Worm (Caenorhabditis elegans) whole organism, L4 larva: ENCODE measurements around the gene flp-8.

Experiments
- ZK546.5 ChIP-seq, 2 experiments: sonication (generic microtip); optimal IDR thresholded peaks; 2 replicates each; lab custom pipeline; 2017; ENCODE audit warnings: missing biosample characterization in 2 of 2, missing genetic modification characterization in 2 of 2
- ces-1 ChIP-seq: fragments of 150-350 bp; sonication (generic microtip); optimal IDR thresholded peaks from 4 replicates; lab custom pipeline; 2014; ENCODE audit warnings: missing biosample characterization, missing genetic modification reagents, missing genetic modification characterization
- daf-12 ChIP-seq: fragments of 150-350 bp; optimal IDR thresholded peaks from 2 replicates; lab custom pipeline; 2014; ENCODE audit warnings: missing biosample characterization, missing genetic modification reagents, missing genetic modification characterization
- lin-39 ChIP-seq: fragments of 150-350 bp; optimal IDR thresholded peaks from 2 replicates; lab custom pipeline; 2014; ENCODE audit warnings: missing biosample characterization, missing genetic modification reagents, missing genetic modification characterization
- nhr-237 ChIP-seq: sonication (generic microtip); optimal IDR thresholded peaks from 2 replicates; lab custom pipeline; 2017; ENCODE audit warnings: missing biosample characterization, missing genetic modification characterization
- nhr-28 ChIP-seq: fragments of 150-350 bp; optimal IDR thresholded peaks from 2 replicates; lab custom pipeline; 2014; ENCODE audit warnings: missing biosample characterization, missing genetic modification characterization
- nhr-77 ChIP-seq: fragments of 150-350 bp; optimal IDR thresholded peaks from 2 replicates; lab custom pipeline; 2014; ENCODE audit warnings: missing biosample characterization, missing genetic modification characterization
- pha-4 ChIP-seq, 2 experiments: fragments of 150-350 bp in 1 of 2; fragments of 200-800 bp in 1 of 2; sonication (Bioruptor generic) in 1 of 2; IDR thresholded peaks in 1 of 2; optimal IDR thresholded peaks in 1 of 2; 2 replicates each; pipeline versions ENCODE4 v1.3.6 to Lab custom; 2014 to 2022; ENCODE audit warnings: missing genetic modification characterization in 2 of 2, missing genetic modification reagents in 2 of 2, missing biosample characterization in 1 of 2, missing compliant biosample characterization in 1 of 2
- spr-1 ChIP-seq: sonication (generic microtip); optimal IDR thresholded peaks from 2 replicates; lab custom pipeline; 2016; ENCODE audit warnings: mild to moderate bottlenecking, missing genetic modification characterization, missing compliant biosample characterization
- unc-62 ChIP-seq, 3 experiments: fragments of 150-350 bp in 1 of 3; sonication (generic microtip); optimal IDR thresholded peaks in 2 of 3; peaks in 1 of 3; 1 replicate in 1 of 3; 2 replicates in 2 of 3; lab custom pipeline; 2014 to 2017; ENCODE audit warnings: missing biosample characterization in 3 of 3, missing genetic modification characterization in 3 of 3, missing genetic modification reagents in 3 of 3, missing genotype in 1 of 3
- ztf-11 ChIP-seq: fragments of 150-350 bp; optimal IDR thresholded peaks from 2 replicates; lab custom pipeline; 2014; ENCODE audit warnings: missing biosample characterization, missing genetic modification characterization

DNA sequence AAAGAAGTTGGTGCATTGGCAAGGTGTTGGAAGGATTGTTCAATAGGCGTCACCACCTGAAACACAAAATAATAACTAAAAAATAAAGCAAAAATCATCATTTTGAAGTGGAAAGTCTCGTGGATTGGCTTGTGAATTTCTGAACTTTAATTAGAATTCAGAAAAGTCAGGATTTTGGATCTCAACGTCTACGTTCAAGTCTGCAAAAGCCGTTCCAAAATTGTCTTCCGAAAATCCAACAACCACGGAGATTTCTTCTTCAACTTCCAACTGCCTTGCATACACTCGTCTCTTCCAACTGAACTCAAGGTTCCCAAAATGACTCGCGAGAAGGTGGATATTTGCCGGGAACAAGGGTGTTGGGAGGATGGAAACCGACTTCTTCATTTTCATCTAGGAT lies 15.5 kb upstream of the flp-8 start, which contains the start of gene C27C12.3:
- TF ChIP-seq ztf-11 (tag; lab: Kevin White, UChicago) (no peak), nhr-28 (no peak), daf-12 (no peak), lin-39 (no peak), ces-1 (GFP tag; lab: Kevin White, UChicago) (no peak), spr-1 (tag; lab: Kevin White, UChicago) (no peak), nhr-237 (tag; lab: Kevin White, UChicago) (no peak), nhr-77 (tag; lab: Kevin White, UChicago) (no peak), pha-4 (GFP tag; IDR thresholded peaks at IDR 0.05; lab: Robert Waterston, UW) (no peak), pha-4 (tag; optimal IDR thresholded peaks at IDR 0.05; lab: Kevin White, UChicago) (no peak), ZK546.5 (tag; optimal IDR thresholded peaks at IDR 0.05; lab: Kevin White, UChicago) (no peak), unc-62 (GFP tag; optimal IDR thresholded peaks at IDR 0.05 in 1 of 2; lab: Kevin White, UChicago) (no peak), unc-62 (tag; optimal IDR thresholded peaks at IDR 0.05; lab: Kevin White, UChicago) (no peak)
